Fruit fly (Drosophila melanogaster): Measurements from ENCODE around the gene CG1677.

DNA sequence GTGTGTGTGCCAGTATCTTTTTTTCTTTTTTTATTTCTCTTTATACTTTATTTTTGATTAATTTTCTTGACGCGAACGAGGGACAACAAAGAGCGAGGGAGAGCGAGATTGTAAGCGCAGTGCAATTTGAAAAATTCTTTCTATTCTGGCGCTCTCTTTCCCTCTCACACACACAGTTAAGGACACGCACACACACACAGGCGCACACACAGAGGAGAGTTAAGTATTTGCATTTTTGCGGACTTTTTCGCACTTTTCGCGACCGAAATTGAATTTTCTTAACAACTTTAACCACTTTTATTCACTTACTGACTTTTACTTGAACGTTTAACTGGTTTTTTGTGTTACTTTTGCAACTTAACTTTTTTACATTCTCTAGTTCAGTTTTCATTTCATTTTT, 120.2 kb downstream of the CG1677 start:
- TF ChIP-seq CG8478 (optimal IDR thresholded peaks at IDR 0.05) = no peak
- TF ChIP-seq CTCF (optimal IDR thresholded peaks at IDR 0.05) = no peak
